Worm (Caenorhabditis elegans) whole organism, late embryonic: ENCODE results near the gene F49C5.9.

Experiments
- F13H6.1 ChIP-seq: sonication (generic microtip); optimal IDR thresholded peaks from 2 replicates; lab custom pipeline; 2016; ENCODE audit warnings: missing genetic modification characterization, missing compliant biosample characterization
- ama-1 ChIP-seq: fragments of 150-350 bp; optimal IDR thresholded peaks from 2 replicates; lab custom pipeline; 2014
- odd-2 ChIP-seq: sonication (generic microtip); optimal IDR thresholded peaks from 2 replicates; lab custom pipeline; 2017; ENCODE audit warnings: antibody characterized with exemption, mild to moderate bottlenecking, missing genetic modification characterization, missing compliant biosample characterization
- ref-2 ChIP-seq: sonication (generic microtip); optimal IDR thresholded peaks from 2 replicates; lab custom pipeline; 2016; ENCODE audit warnings: missing genetic modification characterization, missing compliant biosample characterization
- ttx-3 ChIP-seq: sonication (generic microtip); optimal IDR thresholded peaks from 2 replicates; lab custom pipeline; 2016; ENCODE audit warnings: missing genetic modification reagents, missing genetic modification characterization, missing compliant biosample characterization
- unc-3 ChIP-seq, 2 experiments: fragments of 200-800 bp in 1 of 2; sonication (Bioruptor generic) in 1 of 2; sonication (generic microtip) in 1 of 2; conservative IDR thresholded peaks in 1 of 2; optimal IDR thresholded peaks in 1 of 2; 2 replicates each; pipeline versions ENCODE4 v1.3.6 to Lab custom; 2016 to 2022; ENCODE audit warnings: missing compliant biosample characterization in 2 of 2, missing genetic modification characterization in 2 of 2, missing genetic modification reagents in 1 of 2
- zip-5 ChIP-seq: sonication (generic microtip); optimal IDR thresholded peaks from 2 replicates; lab custom pipeline; 2016; ENCODE audit warnings: missing genetic modification characterization, missing compliant biosample characterization

ce11 chrII:12499969-12500368, 44.5 kb downstream of the F49C5.9 start:
- TF ChIP-seq ttx-3 (tag; lab: Kevin White, UChicago): no peak
- TF ChIP-seq unc-3 (GFP tag; conservative IDR thresholded peaks at IDR 0.05; lab: Robert Waterston, UW): no peak
- no peak for TF ChIP-seq unc-3 (tag; optimal IDR thresholded peaks at IDR 0.05; lab: Kevin White, UChicago)
- no peak for TF ChIP-seq zip-5 (tag; lab: Kevin White, UChicago)
- TF ChIP-seq ama-1: no peak
- no peak for TF ChIP-seq ref-2 (tag; lab: Kevin White, UChicago)
- no peak for TF ChIP-seq F13H6.1
- no peak for TF ChIP-seq odd-2
